Fruit fly (Drosophila melanogaster) whole organism, embryonic: ENCODE measurements around the gene Naxe.
A peak's percentile ranks its signal among the peaks of the same experiment; 100 is the strongest.

Source experiments
- CG10321 ChIP-seq: fragments of 200-800 bp; sonication (Bioruptor generic); IDR thresholded peaks from 2 replicates; pipeline ENCODE4 v1.3.6; 2022; ENCODE audit warnings: missing biosample characterization, missing genetic modification characterization
- CG11398 ChIP-seq: fragments of 200-800 bp; sonication (Bioruptor generic); optimal IDR thresholded peaks from 2 replicates; lab custom pipeline; 2016; ENCODE audit warnings: missing biosample characterization, missing genetic modification characterization
- CG11696 ChIP-seq: fragments of 200-800 bp; sonication (Bioruptor generic); IDR thresholded peaks from 2 replicates; pipeline ENCODE4 v1.3.6; 2022; ENCODE audit warnings: missing biosample characterization, missing genetic modification characterization
- CG14441 ChIP-seq: fragments of 200-800 bp; sonication (Bioruptor generic); IDR thresholded peaks from 2 replicates; pipeline ENCODE4 v1.3.6; 2022; ENCODE audit warnings: missing biosample characterization, missing genetic modification characterization
- CG15073 ChIP-seq: fragments of 200-800 bp; sonication (Bioruptor generic); optimal IDR thresholded peaks from 2 replicates; lab custom pipeline; 2016; ENCODE audit warnings: missing biosample characterization, missing genetic modification characterization
- CG1647 ChIP-seq: fragments of 200-800 bp; sonication (Bioruptor generic); optimal IDR thresholded peaks from 3 replicates; lab custom pipeline; 2016; ENCODE audit warnings: missing biosample characterization, missing genetic modification characterization
- CG17568 ChIP-seq: fragments of 200-800 bp; sonication (Bioruptor generic); optimal IDR thresholded peaks from 2 replicates; lab custom pipeline; 2018; ENCODE audit warnings: missing biosample characterization, mild to moderate bottlenecking, missing genetic modification characterization, moderate library complexity
- CG17802 ChIP-seq: fragments of 200-800 bp; sonication (Bioruptor generic); optimal IDR thresholded peaks from 2 replicates; lab custom pipeline; 2018; ENCODE audit warnings: missing biosample characterization, mild to moderate bottlenecking, missing genetic modification characterization, moderate library complexity
- CG18599 ChIP-seq: fragments of 200-800 bp; sonication (Bioruptor generic); optimal IDR thresholded peaks from 3 replicates; lab custom pipeline; 2017; ENCODE audit warnings: missing biosample characterization, missing genetic modification characterization, mild to moderate bottlenecking, moderate library complexity, missing genetic modification reagents
- CG18764 ChIP-seq: fragments of 200-800 bp; sonication (Bioruptor generic); optimal IDR thresholded peaks from 3 replicates; lab custom pipeline; 2016; ENCODE audit warnings: missing biosample characterization, missing genetic modification characterization
- CG2199 ChIP-seq: fragments of 200-800 bp; sonication (Bioruptor generic); IDR thresholded peaks from 3 replicates; pipeline ENCODE4 v1.3.6; 2022; ENCODE audit warnings: missing biosample characterization, missing genetic modification characterization
- CG2202 ChIP-seq: fragments of 200-800 bp; sonication (Bioruptor generic); optimal IDR thresholded peaks from 2 replicates; lab custom pipeline; 2018; ENCODE audit warnings: missing biosample characterization, mild to moderate bottlenecking, missing genetic modification characterization
- CG30431 ChIP-seq: fragments of 200-800 bp; sonication (Bioruptor generic); optimal IDR thresholded peaks from 2 replicates; lab custom pipeline; 2017; ENCODE audit warnings: missing biosample characterization, missing genetic modification characterization
- CG4282 ChIP-seq: fragments of 200-800 bp; sonication (Bioruptor generic); optimal IDR thresholded peaks from 2 replicates; lab custom pipeline; 2016; ENCODE audit warnings: missing biosample characterization, missing genetic modification characterization
- CG5180 ChIP-seq: fragments of 200-800 bp; sonication (Bioruptor generic); optimal IDR thresholded peaks from 3 replicates; lab custom pipeline; 2017; ENCODE audit warnings: missing biosample characterization, missing genetic modification characterization, mild to moderate bottlenecking, moderate library complexity, missing genetic modification reagents
- CG6813 ChIP-seq: fragments of 200-800 bp; sonication (Bioruptor generic); optimal IDR thresholded peaks from 2 replicates; lab custom pipeline; 2017; ENCODE audit warnings: missing biosample characterization, missing genetic modification characterization, mild to moderate bottlenecking, moderate library complexity, missing genetic modification reagents
- CG7928 ChIP-seq: fragments of 200-800 bp; sonication (Bioruptor generic); optimal IDR thresholded peaks from 2 replicates; lab custom pipeline; 2017; ENCODE audit warnings: missing biosample characterization, mild to moderate bottlenecking, missing genetic modification characterization
- CG8290 ChIP-seq, 3 experiments: fragments of 200-800 bp; sonication (Bioruptor generic); optimal IDR thresholded peaks; 2 replicates each; lab custom pipeline; 2016 to 2019; ENCODE audit warnings: missing biosample characterization in 3 of 3, missing genetic modification characterization in 3 of 3, mild to moderate bottlenecking in 2 of 3, moderate library complexity in 1 of 3
- CG8359 ChIP-seq: fragments of 200-800 bp; sonication (Bioruptor generic); optimal IDR thresholded peaks from 2 replicates; lab custom pipeline; 2017; ENCODE audit warnings: missing biosample characterization, mild to moderate bottlenecking, missing genetic modification characterization, borderline replicate concordance
- CHES-1-like ChIP-seq: fragments of 200-800 bp; sonication (Bioruptor generic); optimal IDR thresholded peaks from 2 replicates; lab custom pipeline; 2016; ENCODE audit warnings: missing biosample characterization, missing genetic modification characterization
- Camta ChIP-seq: fragments of 200-800 bp; sonication (Bioruptor generic); optimal IDR thresholded peaks from 2 replicates; lab custom pipeline; 2016; ENCODE audit warnings: missing biosample characterization, missing genetic modification characterization
- D ChIP-seq, 2 experiments: fragments of 200-800 bp in 1 of 2; fragments of >200 bp in 1 of 2; sonication (Bioruptor generic) in 1 of 2; optimal IDR thresholded peaks; 2 replicates in 1 of 2; 3 replicates in 1 of 2; lab custom pipeline; 2017; ENCODE audit warnings: mild to moderate bottlenecking in 1 of 2, missing biosample characterization in 1 of 2, missing genetic modification characterization in 1 of 2, missing genetic modification reagents in 1 of 2
- Dfd ChIP-seq, 2 experiments: fragments of >200 bp; optimal IDR thresholded peaks; 2 replicates each; lab custom pipeline; 2017; ENCODE audit warnings: missing biosample characterization in 2 of 2, missing genetic modification characterization in 2 of 2
- HLH3B ChIP-seq: fragments of 200-800 bp; sonication (Bioruptor generic); IDR thresholded peaks from 2 replicates; pipeline ENCODE4 v1.3.6; 2022; ENCODE audit warnings: missing biosample characterization, missing genetic modification characterization
- Hr39 ChIP-seq: fragments of >200 bp; optimal IDR thresholded peaks from 2 replicates; lab custom pipeline; 2017
- MTF-1 ChIP-seq: fragments of 200-800 bp; sonication (Bioruptor generic); optimal IDR thresholded peaks from 2 replicates; lab custom pipeline; 2018; ENCODE audit warnings: missing biosample characterization, mild to moderate bottlenecking, missing genetic modification characterization, borderline replicate concordance
- Mrtf ChIP-seq: fragments of 200-800 bp; sonication (Bioruptor generic); IDR thresholded peaks from 3 replicates; pipeline ENCODE4 v1.3.6; 2022; ENCODE audit warnings: missing biosample characterization, missing genetic modification characterization
- Sox100B ChIP-seq: fragments of 200-800 bp; sonication (Bioruptor generic); optimal IDR thresholded peaks from 3 replicates; lab custom pipeline; 2018; ENCODE audit warnings: missing biosample characterization, mild to moderate bottlenecking, missing genetic modification characterization
- Xbp1 ChIP-seq: fragments of 200-800 bp; sonication (Bioruptor generic); optimal IDR thresholded peaks from 3 replicates; lab custom pipeline; 2016; ENCODE audit warnings: missing biosample characterization, mild to moderate bottlenecking, missing genetic modification characterization
- Xrp1 ChIP-seq: fragments of 200-800 bp; sonication (Bioruptor generic); IDR thresholded peaks from 2 replicates; pipeline ENCODE4 v1.3.6; 2022; ENCODE audit warnings: missing biosample characterization, missing genetic modification characterization
- ap ChIP-seq: fragments of 200-800 bp; sonication (Bioruptor generic); IDR thresholded peaks from 2 replicates; pipeline ENCODE4 v1.3.6; 2022; ENCODE audit warnings: missing biosample characterization, missing genetic modification characterization
- caup ChIP-seq: fragments of 200-800 bp; sonication (Bioruptor generic); optimal IDR thresholded peaks from 3 replicates; lab custom pipeline; 2017; ENCODE audit warnings: missing biosample characterization, mild to moderate bottlenecking, missing genetic modification characterization, moderate library complexity; ENCODE audit not compliant: severe bottlenecking
- dysf ChIP-seq: fragments of 200-800 bp; sonication (Bioruptor generic); IDR thresholded peaks from 3 replicates; pipeline ENCODE4 v1.3.6; 2022; ENCODE audit warnings: missing biosample characterization, missing genetic modification characterization
- eve ChIP-seq, 2 experiments: fragments of >200 bp; optimal IDR thresholded peaks; 2 replicates each; lab custom pipeline; 2017; ENCODE audit warnings: missing biosample characterization in 2 of 2, missing genetic modification characterization in 2 of 2
- eyg ChIP-seq: fragments of 200-800 bp; sonication (Bioruptor generic); optimal IDR thresholded peaks from 3 replicates; lab custom pipeline; 2016; ENCODE audit warnings: missing biosample characterization, missing genetic modification characterization
- fd96Cb ChIP-seq: fragments of 200-800 bp; sonication (Bioruptor generic); optimal IDR thresholded peaks from 2 replicates; lab custom pipeline; 2018; ENCODE audit warnings: missing biosample characterization, mild to moderate bottlenecking, missing genetic modification characterization, moderate library complexity
- ftz-f1 ChIP-seq: fragments of 200-800 bp; sonication (Bioruptor generic); optimal IDR thresholded peaks from 2 replicates; lab custom pipeline; 2016; ENCODE audit warnings: missing biosample characterization, missing genetic modification characterization
- gcm ChIP-seq: fragments of 200-800 bp; sonication (Bioruptor generic); optimal IDR thresholded peaks from 2 replicates; lab custom pipeline; 2019; ENCODE audit warnings: missing biosample characterization, mild to moderate bottlenecking, missing genetic modification characterization, moderate library complexity
- gcm2 ChIP-seq: fragments of 200-800 bp; sonication (Bioruptor generic); optimal IDR thresholded peaks from 2 replicates; lab custom pipeline; 2016; ENCODE audit warnings: missing biosample characterization, missing genetic modification characterization
- gt ChIP-seq: fragments of 200-800 bp; sonication (Bioruptor generic); IDR thresholded peaks from 2 replicates; pipeline ENCODE4 v1.3.6; 2022; ENCODE audit warnings: missing biosample characterization, missing genetic modification characterization
- h ChIP-seq: fragments of >200 bp; optimal IDR thresholded peaks from 2 replicates; lab custom pipeline; 2017
- hkb ChIP-seq, 2 experiments: fragments of 200-800 bp in 1 of 2; fragments of >200 bp in 1 of 2; sonication (Bioruptor generic) in 1 of 2; IDR thresholded peaks in 1 of 2; optimal IDR thresholded peaks in 1 of 2; 2 replicates each; pipeline versions ENCODE4 v1.3.6 to Lab custom; 2017 to 2022; ENCODE audit warnings: missing biosample characterization in 1 of 2, missing genetic modification characterization in 1 of 2
- klu ChIP-seq: fragments of 200-800 bp; sonication (Bioruptor generic); IDR thresholded peaks from 2 replicates; pipeline ENCODE4 v1.3.6; 2022; ENCODE audit warnings: missing biosample characterization, missing genetic modification characterization
- onecut ChIP-seq: fragments of 200-800 bp; sonication (Bioruptor generic); IDR thresholded peaks from 2 replicates; pipeline ENCODE4 v1.3.6; 2022; ENCODE audit warnings: missing biosample characterization, missing genetic modification characterization
- slp2 ChIP-seq: fragments of 200-800 bp; sonication (Bioruptor generic); optimal IDR thresholded peaks from 2 replicates; lab custom pipeline; 2016; ENCODE audit warnings: missing biosample characterization, missing genetic modification characterization
- trh ChIP-seq: fragments of 200-800 bp; sonication (Bioruptor generic); optimal IDR thresholded peaks from 2 replicates; lab custom pipeline; 2016; ENCODE audit warnings: missing biosample characterization, missing genetic modification characterization
- ttk ChIP-seq: fragments of 200-800 bp; sonication (Bioruptor generic); IDR thresholded peaks from 2 replicates; pipeline ENCODE4 v2.1.2; 2022; ENCODE audit warnings: missing biosample characterization, missing genetic modification characterization
- tup ChIP-seq: fragments of 200-800 bp; sonication (Bioruptor generic); optimal IDR thresholded peaks from 2 replicates; lab custom pipeline; 2016; ENCODE audit warnings: missing biosample characterization, mild to moderate bottlenecking, missing genetic modification characterization, moderate library complexity
- usp ChIP-seq: fragments of >200 bp; optimal IDR thresholded peaks from 2 replicates; lab custom pipeline; 2017; ENCODE audit warnings: missing biosample characterization, missing genetic modification characterization
- vvl ChIP-seq: fragments of 200-800 bp; sonication (Bioruptor generic); IDR thresholded peaks from 2 replicates; pipeline ENCODE4 v1.3.6; 2022; ENCODE audit warnings: missing biosample characterization, missing genetic modification characterization
- zf30C ChIP-seq: fragments of 200-800 bp; sonication (Bioruptor generic); optimal IDR thresholded peaks from 3 replicates; lab custom pipeline; 2018; ENCODE audit warnings: missing biosample characterization, mild to moderate bottlenecking, missing genetic modification characterization

Gene Naxe

DNA sequence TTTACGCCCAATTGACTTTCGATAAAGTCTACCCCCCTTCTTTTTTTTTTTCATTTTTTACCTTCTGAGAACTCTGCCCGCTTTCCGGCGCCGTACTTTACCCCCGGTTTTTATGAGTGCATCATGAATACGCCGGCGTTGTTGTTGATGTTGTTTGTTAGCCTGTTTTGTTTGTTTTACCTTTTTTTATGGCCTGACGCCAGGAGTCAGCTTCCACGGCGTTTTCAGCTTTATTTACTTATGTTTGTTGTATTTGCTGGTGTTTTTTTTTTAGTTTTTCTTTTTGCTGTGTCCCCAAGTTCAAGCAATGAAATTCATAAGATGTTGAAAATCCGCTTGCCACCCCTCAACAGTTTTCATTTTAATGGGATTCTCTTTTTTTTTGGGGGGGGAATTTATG is 24.9 kb upstream of the Naxe start (continued):
- no peak for TF ChIP-seq hkb (optimal IDR thresholded peaks at IDR 0.05; lab: Kevin White, UChicago)
- TF ChIP-seq hkb (GFP tag; IDR thresholded peaks at IDR 0.05; lab: Robert Waterston, UW): 0 out of 2 replicates have a peak, but pooled peaks have one; percentile 13
- no peak for TF ChIP-seq gcm2
- no peak for TF ChIP-seq CG1647 (GFP tag; lab: Kevin White, UChicago)
- TF ChIP-seq ttk: no peak
- TF ChIP-seq zf30C (GFP tag; lab: Kevin White, UChicago): peak; percentile 47
- TF ChIP-seq tup (GFP tag; lab: Kevin White, UChicago): no peak
- no peak for TF ChIP-seq CG15073 (GFP tag; lab: Kevin White, UChicago)
- 0 out of 2 replicates have a peak, but pooled peaks have one; percentile 14 for TF ChIP-seq HLH3B (GFP tag; lab: Robert Waterston, UW)
- no peak for TF ChIP-seq Camta (GFP tag; lab: Kevin White, UChicago)
- no peak for TF ChIP-seq CG8290 (GFP tag; optimal IDR thresholded peaks at IDR 0.05; lab: Kevin White, UChicago)
- TF ChIP-seq CG8290 (tag; optimal IDR thresholded peaks at IDR 0.05; lab: Kevin White, UChicago): no peak
- no peak for TF ChIP-seq dysf (GFP tag; lab: Robert Waterston, UW)
- no peak for TF ChIP-seq CG5180 (GFP tag; lab: Kevin White, UChicago)
- TF ChIP-seq CG18599: no peak
- no peak for TF ChIP-seq CG17802 (tag; lab: Kevin White, UChicago)
- no peak for TF ChIP-seq Dfd (GFP tag; optimal IDR thresholded peaks at IDR 0.05; lab: Kevin White, UChicago)
- no peak for TF ChIP-seq gt (GFP tag; lab: Robert Waterston, UW)
- TF ChIP-seq CG10321 (GFP tag; lab: Robert Waterston, UW): no peak
- TF ChIP-seq vvl: 0 out of 2 replicates have a peak, but pooled peaks have one; percentile 14
- no peak for TF ChIP-seq fd96Cb
- TF ChIP-seq slp2 (GFP tag; lab: Kevin White, UChicago): no peak
- TF ChIP-seq CG17568 (GFP tag; lab: Kevin White, UChicago): no peak
- TF ChIP-seq CG18764 (GFP tag; lab: Kevin White, UChicago): no peak
- TF ChIP-seq eyg (GFP tag; lab: Kevin White, UChicago): no peak
- no peak for TF ChIP-seq CG8359
- TF ChIP-seq usp: no peak
- no peak for TF ChIP-seq CHES-1-like (GFP tag; lab: Kevin White, UChicago)
- no peak for TF ChIP-seq caup
- no peak for TF ChIP-seq CG11398
- TF ChIP-seq eve (GFP tag; optimal IDR thresholded peaks at IDR 0.05; lab: Kevin White, UChicago): peak in 1 of 2 experiments; percentile 15
- no peak for TF ChIP-seq CG7928
- TF ChIP-seq gcm (GFP tag; lab: Kevin White, UChicago): no peak
- TF ChIP-seq CG2199: no peak
- TF ChIP-seq Hr39 (lab: Kevin White, UChicago): no peak
- no peak for TF ChIP-seq onecut
- TF ChIP-seq CG30431: no peak
- no peak for TF ChIP-seq trh
- no peak for TF ChIP-seq CG6813
- TF ChIP-seq MTF-1 (GFP tag; lab: Kevin White, UChicago): no peak
- peak; percentile 27 for TF ChIP-seq Xrp1
- no peak for TF ChIP-seq CG11696 (GFP tag; lab: Robert Waterston, UW)
- TF ChIP-seq CG4282: no peak
- no peak for TF ChIP-seq h (lab: Kevin White, UChicago)
- no peak for TF ChIP-seq klu (GFP tag; lab: Robert Waterston, UW)
- peak; percentile 8 for TF ChIP-seq Sox100B
- no peak for TF ChIP-seq CG2202 (tag; lab: Kevin White, UChicago)
- no peak for TF ChIP-seq D (optimal IDR thresholded peaks at IDR 0.05; lab: Kevin White, UChicago)
- peak; percentile 27 for TF ChIP-seq D (GFP tag; optimal IDR thresholded peaks at IDR 0.05; lab: Kevin White, UChicago)
- no peak for TF ChIP-seq Mrtf (GFP tag; lab: Robert Waterston, UW)
- no peak for TF ChIP-seq ftz-f1 (GFP tag; lab: Kevin White, UChicago)
- no peak for TF ChIP-seq ap (GFP tag; lab: Robert Waterston, UW)
- TF ChIP-seq CG14441: no peak
- no peak for TF ChIP-seq Xbp1
